Worm (Caenorhabditis elegans) whole organism, mixed stage, embryonic: ENCODE measurements around the gene C48B4.6.

Source experiments
- M03D4.4 ChIP-seq: sonication (generic microtip); optimal IDR thresholded peaks from 2 replicates; lab custom pipeline; 2017; ENCODE audit warnings: mild to moderate bottlenecking, missing genetic modification characterization, missing compliant biosample characterization
- bed-3 ChIP-seq: fragments of 200-800 bp; sonication (Bioruptor generic); optimal IDR thresholded peaks from 3 replicates; lab custom pipeline; 2018; ENCODE audit warnings: mild to moderate bottlenecking, missing genetic modification characterization, moderate library complexity, missing compliant biosample characterization
- ceh-39 ChIP-seq: fragments of 150-350 bp; optimal IDR thresholded peaks from 2 replicates; lab custom pipeline; 2014; ENCODE audit warnings: missing biosample characterization, missing genetic modification characterization
- ceh-43 ChIP-seq: fragments of 200-800 bp; sonication (Bioruptor generic); optimal IDR thresholded peaks from 2 replicates; lab custom pipeline; 2018; ENCODE audit warnings: mild to moderate bottlenecking, missing genetic modification characterization, moderate library complexity, missing compliant biosample characterization
- ceh-83 ChIP-seq: fragments of 200-800 bp; sonication (Bioruptor generic); optimal IDR thresholded peaks from 2 replicates; lab custom pipeline; 2018; ENCODE audit warnings: mild to moderate bottlenecking, missing genetic modification characterization, missing compliant biosample characterization
- ces-1 ChIP-seq: fragments of 150-350 bp; optimal IDR thresholded peaks from 2 replicates; lab custom pipeline; 2014; ENCODE audit warnings: missing biosample characterization, missing genetic modification reagents, missing genetic modification characterization
- cnd-1 ChIP-seq: fragments of 200-800 bp; sonication (Bioruptor generic); optimal IDR thresholded peaks from 2 replicates; lab custom pipeline; 2018; ENCODE audit warnings: mild to moderate bottlenecking, missing genetic modification characterization, missing compliant biosample characterization
- drap-1 ChIP-seq: fragments of 200-800 bp; sonication (Bioruptor generic); optimal IDR thresholded peaks from 3 replicates; lab custom pipeline; 2018; ENCODE audit warnings: mild to moderate bottlenecking, missing genetic modification characterization, missing compliant biosample characterization
- elt-1 ChIP-seq: sonication (generic microtip); optimal IDR thresholded peaks from 2 replicates; lab custom pipeline; 2017; ENCODE audit warnings: missing genetic modification characterization, mild to moderate bottlenecking, missing compliant biosample characterization, antibody characterized with exemption, moderate library complexity, borderline replicate concordance; ENCODE audit not compliant: insufficient read depth
- flh-1 ChIP-seq: fragments of 200-800 bp; sonication (Bioruptor generic); optimal IDR thresholded peaks from 2 replicates; lab custom pipeline; 2018; ENCODE audit warnings: mild to moderate bottlenecking, missing genetic modification characterization, moderate library complexity, missing compliant biosample characterization
- ham-2 ChIP-seq: fragments of 200-800 bp; sonication (Bioruptor generic); optimal IDR thresholded peaks from 2 replicates; lab custom pipeline; 2018; ENCODE audit warnings: mild to moderate bottlenecking, missing genetic modification characterization, missing compliant biosample characterization
- hlh-1 ChIP-seq: fragments of 150-350 bp; optimal IDR thresholded peaks from 2 replicates; lab custom pipeline; 2014; ENCODE audit warnings: missing biosample characterization, missing genetic modification reagents, missing genetic modification characterization
- lin-13 ChIP-seq: fragments of 150-350 bp; optimal IDR thresholded peaks from 2 replicates; lab custom pipeline; 2014; ENCODE audit warnings: missing biosample characterization, missing genetic modification characterization
- lsy-2 ChIP-seq: fragments of 150-350 bp; optimal IDR thresholded peaks from 2 replicates; lab custom pipeline; 2014; ENCODE audit warnings: missing biosample characterization, missing genetic modification characterization
- mab-5 ChIP-seq: fragments of 150-350 bp; optimal IDR thresholded peaks from 2 replicates; lab custom pipeline; 2014; ENCODE audit warnings: missing biosample characterization, missing genetic modification characterization
- mep-1 ChIP-seq: fragments of 150-350 bp; optimal IDR thresholded peaks from 2 replicates; lab custom pipeline; 2017; ENCODE audit warnings: missing biosample characterization, missing genetic modification reagents, missing genetic modification characterization, inconsistent platforms
- mls-2 ChIP-seq: sonication (generic microtip); optimal IDR thresholded peaks from 2 replicates; lab custom pipeline; 2016; ENCODE audit warnings: mild to moderate bottlenecking, missing genetic modification characterization, moderate library complexity, missing compliant biosample characterization
- nhr-12 ChIP-seq: fragments of 150-350 bp; optimal IDR thresholded peaks from 2 replicates; lab custom pipeline; 2014; ENCODE audit warnings: missing biosample characterization, missing genetic modification characterization
- nhr-2 ChIP-seq: fragments of 150-350 bp; optimal IDR thresholded peaks from 2 replicates; lab custom pipeline; 2014; ENCODE audit warnings: missing biosample characterization, missing genetic modification characterization
- nhr-237 ChIP-seq: fragments of 150-350 bp; optimal IDR thresholded peaks from 2 replicates; lab custom pipeline; 2014; ENCODE audit warnings: missing biosample characterization, missing genetic modification characterization
- nhr-28 ChIP-seq: fragments of 150-350 bp; optimal IDR thresholded peaks from 2 replicates; lab custom pipeline; 2014; ENCODE audit warnings: missing biosample characterization, missing genetic modification characterization
- pha-4 ChIP-seq: fragments of 150-350 bp; optimal IDR thresholded peaks from 2 replicates; lab custom pipeline; 2018; ENCODE audit warnings: missing biosample characterization, missing genetic modification reagents, missing genetic modification characterization
- sem-2 ChIP-seq: fragments of 200-800 bp; sonication (Bioruptor generic); optimal IDR thresholded peaks from 2 replicates; lab custom pipeline; 2018; ENCODE audit warnings: mild to moderate bottlenecking, missing genetic modification characterization, missing compliant biosample characterization
- snpc-4 ChIP-seq: fragments of 150-350 bp; optimal IDR thresholded peaks from 2 replicates; lab custom pipeline; 2014; ENCODE audit warnings: missing biosample characterization, missing genetic modification characterization
- sptf-1 ChIP-seq: sonication (generic microtip); optimal IDR thresholded peaks from 2 replicates; lab custom pipeline; 2017; ENCODE audit warnings: mild to moderate bottlenecking, missing genetic modification characterization, moderate library complexity, missing compliant biosample characterization
- tbx-8 ChIP-seq: fragments of 200-800 bp; sonication (Bioruptor generic); optimal IDR thresholded peaks from 2 replicates; lab custom pipeline; 2018; ENCODE audit warnings: mild to moderate bottlenecking, missing genetic modification characterization, moderate library complexity, missing compliant biosample characterization
- unc-120 ChIP-seq: sonication (generic microtip); optimal IDR thresholded peaks from 2 replicates; lab custom pipeline; 2017; ENCODE audit warnings: missing genetic modification characterization, missing compliant biosample characterization; ENCODE audit not compliant: poor library complexity, severe bottlenecking
- unc-39 ChIP-seq: fragments of 150-350 bp; optimal IDR thresholded peaks from 2 replicates; lab custom pipeline; 2014; ENCODE audit warnings: missing biosample characterization, missing genetic modification characterization
- unc-62 ChIP-seq: fragments of 150-350 bp; optimal IDR thresholded peaks from 2 replicates; lab custom pipeline; 2014; ENCODE audit warnings: missing biosample characterization, missing genetic modification reagents, missing genetic modification characterization
- zip-8 ChIP-seq: fragments of 150-350 bp; optimal IDR thresholded peaks from 2 replicates; lab custom pipeline; 2014; ENCODE audit warnings: missing biosample characterization, missing genetic modification characterization
- ztf-11 ChIP-seq: fragments of 150-350 bp; optimal IDR thresholded peaks from 2 replicates; lab custom pipeline; 2014; ENCODE audit warnings: missing biosample characterization, missing genetic modification characterization

C48B4.6 gene

DNA sequence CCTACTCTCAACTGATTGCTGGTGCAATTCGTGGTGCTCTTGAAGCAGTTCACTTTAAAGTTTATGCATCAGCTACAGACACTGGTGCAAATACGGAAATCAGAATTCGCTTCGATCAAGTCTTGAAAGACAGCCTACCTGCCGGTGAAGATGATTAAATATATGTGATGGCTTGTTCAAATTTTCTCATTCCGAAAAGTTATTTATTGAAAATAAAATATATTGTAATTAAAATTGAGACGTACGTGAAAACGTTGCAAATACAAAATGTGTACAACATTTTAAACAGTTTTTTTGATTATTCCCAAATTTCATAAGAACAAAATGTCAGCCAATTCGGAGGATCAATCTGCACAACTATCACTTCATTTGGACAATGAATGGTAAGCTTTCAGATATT, 31.5 kb downstream of the C48B4.6 start, which contains the start of gene ZK1098.6:
Gene ZK1098.6 (plus strand): TSS at position 301 of the 400 bp plus-strand sequence.
- no peak for TF ChIP-seq unc-120 (tag; lab: Kevin White, UChicago)
- TF ChIP-seq elt-1 (tag; lab: Kevin White, UChicago) = no peak
- no peak for TF ChIP-seq ceh-43 (GFP tag; lab: Kevin White, UChicago)
- TF ChIP-seq mab-5 (tag; lab: Kevin White, UChicago) = no peak
- TF ChIP-seq ceh-39 (tag; lab: Kevin White, UChicago) = no peak
- no peak for TF ChIP-seq sptf-1 (tag; lab: Kevin White, UChicago)
- TF ChIP-seq nhr-237 (tag; lab: Kevin White, UChicago) = no peak
- TF ChIP-seq lsy-2 (tag; lab: Kevin White, UChicago) = no peak
- TF ChIP-seq pha-4 (tag; lab: Kevin White, UChicago) = no peak
- TF ChIP-seq unc-62 (GFP tag; lab: Kevin White, UChicago) = no peak
- no peak for TF ChIP-seq ces-1 (GFP tag; lab: Kevin White, UChicago)
- TF ChIP-seq mls-2 (tag; lab: Kevin White, UChicago) = no peak
- TF ChIP-seq hlh-1 (tag; lab: Kevin White, UChicago) = no peak

DNA sequence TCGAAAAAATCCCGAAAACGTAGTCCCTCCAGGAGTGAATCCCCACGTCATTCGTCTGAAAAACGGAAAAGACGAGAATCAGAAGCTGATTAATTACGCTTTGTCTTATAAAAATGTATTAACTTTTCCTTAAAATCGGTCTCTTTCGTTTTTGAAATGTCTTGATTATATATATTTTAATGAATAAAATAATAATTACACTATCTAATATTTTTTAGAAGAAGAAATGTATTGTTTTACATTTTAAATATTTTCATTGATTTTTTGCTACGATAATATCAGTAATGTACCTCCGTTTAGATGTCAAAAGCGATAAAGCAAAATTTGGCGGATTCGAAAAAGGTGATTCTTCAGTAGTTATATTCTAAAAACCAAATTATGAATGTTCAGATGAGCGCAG, 33.1 kb downstream of the C48B4.6 start, which contains the start of gene trpp-3:
Gene trpp-3 (plus strand): TSS at position 301 of the 400 bp plus-strand sequence.
- no peak for TF ChIP-seq nhr-12 (tag; lab: Kevin White, UChicago)
- TF ChIP-seq drap-1 (GFP tag; lab: Kevin White, UChicago) = no peak
- no peak for TF ChIP-seq ham-2 (GFP tag; lab: Kevin White, UChicago)
- TF ChIP-seq tbx-8 = no peak
- no peak for TF ChIP-seq unc-39 (tag; lab: Kevin White, UChicago)
- TF ChIP-seq sptf-1 (tag; lab: Kevin White, UChicago) = no peak
- no peak for TF ChIP-seq zip-8
- TF ChIP-seq nhr-28 (tag; lab: Kevin White, UChicago) = no peak
- TF ChIP-seq unc-120 (tag; lab: Kevin White, UChicago) = no peak
- no peak for TF ChIP-seq nhr-237 (tag; lab: Kevin White, UChicago)
- TF ChIP-seq cnd-1 (tag; lab: Kevin White, UChicago) = no peak
- no peak for TF ChIP-seq nhr-2 (tag; lab: Kevin White, UChicago)
- no peak for TF ChIP-seq ztf-11 (tag; lab: Kevin White, UChicago)
- TF ChIP-seq sem-2 (GFP tag; lab: Kevin White, UChicago) = no peak
- TF ChIP-seq bed-3 (GFP tag; lab: Kevin White, UChicago) = no peak
- TF ChIP-seq elt-1 (tag; lab: Kevin White, UChicago) = no peak
- no peak for TF ChIP-seq flh-1 (GFP tag; lab: Kevin White, UChicago)
- no peak for TF ChIP-seq mls-2 (tag; lab: Kevin White, UChicago)
- no peak for TF ChIP-seq ceh-83 (GFP tag; lab: Kevin White, UChicago)
- no peak for TF ChIP-seq M03D4.4 (tag; lab: Kevin White, UChicago)

DNA sequence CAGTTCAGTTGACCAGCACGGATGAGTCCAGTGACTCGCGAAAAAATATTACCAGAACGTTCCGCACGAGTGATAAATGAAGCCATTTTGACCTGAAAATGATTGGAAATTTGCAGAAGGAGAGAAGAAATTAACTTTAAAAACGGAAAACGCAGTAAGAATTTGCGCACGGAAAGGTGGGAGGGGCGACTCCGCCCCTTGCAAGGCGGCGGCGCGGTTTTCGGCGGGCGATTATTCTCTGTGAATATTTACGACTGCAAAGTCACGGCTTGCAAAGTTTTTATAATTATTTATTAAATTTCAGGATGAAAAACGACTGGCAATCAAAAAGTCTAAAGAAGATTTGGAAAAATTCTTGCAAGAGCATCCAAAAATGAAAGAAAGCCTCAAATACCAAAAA, 34.8 kb downstream of the C48B4.6 start, which contains the start of gene mrps-23:
Gene mrps-23 (minus strand): TSS at position 92 of the 400 bp plus-strand sequence.
- TF ChIP-seq snpc-4 (tag; lab: Kevin White, UChicago) (no peak), mep-1 (tag; lab: Kevin White, UChicago) (peak; percentile 16), ceh-83 (GFP tag; lab: Kevin White, UChicago) (peak; percentile 13), lsy-2 (tag; lab: Kevin White, UChicago) (peak; percentile 36)

DNA sequence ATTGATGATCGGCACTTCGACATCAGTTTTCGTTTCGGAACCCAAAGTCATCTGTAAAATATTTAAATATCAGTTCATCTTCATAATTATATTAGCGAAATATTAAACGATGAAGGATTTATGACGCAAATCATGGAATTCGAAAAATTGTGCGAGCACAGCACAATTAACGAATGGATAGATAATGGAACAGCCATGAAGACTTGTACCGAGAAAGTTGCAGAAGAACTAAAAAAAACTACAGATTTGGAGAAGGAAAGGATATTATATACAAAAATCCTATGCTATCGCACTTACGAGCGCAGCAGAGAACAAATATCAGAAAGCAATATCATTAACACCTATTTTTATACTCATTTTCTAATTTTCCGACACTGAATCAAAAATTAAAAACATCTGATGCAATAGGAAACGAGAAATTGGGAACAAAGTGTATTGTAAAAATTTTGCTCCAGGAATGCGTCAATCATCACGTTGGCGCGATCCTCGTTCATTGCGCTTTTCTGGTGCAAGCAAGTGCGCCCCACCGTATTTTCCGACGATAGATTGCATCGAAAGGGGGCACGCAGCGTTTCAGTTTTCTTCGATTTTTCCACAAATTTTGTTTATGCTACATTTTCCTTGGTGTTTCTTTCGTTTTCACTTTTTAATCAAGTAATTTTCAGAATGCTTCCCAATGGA, 36.8 kb downstream of the C48B4.6 start, which contains the start of the genes clu-1 and prp-40:
Gene clu-1 (minus strand): TSS at position 51 of the 681 bp plus-strand sequence.
Gene prp-40 (plus strand): TSS at position 666 of the 681 bp plus-strand sequence.
- TF ChIP-seq unc-62 (GFP tag; lab: Kevin White, UChicago) (peak; percentile 24), pha-4 (tag; lab: Kevin White, UChicago) (peak; percentile 88), mep-1 (tag; lab: Kevin White, UChicago) (peak; percentile 63), mab-5 (tag; lab: Kevin White, UChicago) (no peak), lsy-2 (tag; lab: Kevin White, UChicago) (peak; percentile 82), elt-1 (tag; lab: Kevin White, UChicago) (peak; percentile 13), hlh-1 (tag; lab: Kevin White, UChicago) (peak; percentile 36), ces-1 (GFP tag; lab: Kevin White, UChicago) (peak; percentile 72), unc-120 (tag; lab: Kevin White, UChicago) (peak; percentile 30), ham-2 (GFP tag; lab: Kevin White, UChicago) (no peak), ceh-39 (tag; lab: Kevin White, UChicago) (peak; percentile 58), snpc-4 (tag; lab: Kevin White, UChicago) (no peak), lin-13 (tag; lab: Kevin White, UChicago) (peak; percentile 81), drap-1 (GFP tag; lab: Kevin White, UChicago) (peak; percentile 15), nhr-12 (tag; lab: Kevin White, UChicago) (no peak), nhr-2 (tag; lab: Kevin White, UChicago) (no peak), nhr-237 (tag; lab: Kevin White, UChicago) (peak; percentile 75)
